Worm (Caenorhabditis elegans) whole organism, L3 larva: ENCODE data around the gene add-2.

ENCODE experiments used
- ama-1 ChIP-seq: fragments of 150-350 bp; optimal IDR thresholded peaks from 2 replicates; lab custom pipeline; 2018
- egl-27 ChIP-seq: sonication (generic microtip); optimal IDR thresholded peaks from 4 replicates; lab custom pipeline; 2017; ENCODE audit warnings: missing biosample characterization, missing genetic modification reagents, missing genetic modification characterization
- nhr-12 ChIP-seq: fragments of 150-350 bp; optimal IDR thresholded peaks from 2 replicates; lab custom pipeline; 2014; ENCODE audit warnings: missing biosample characterization, missing genetic modification characterization
- unc-39 ChIP-seq: sonication (generic microtip); optimal IDR thresholded peaks from 4 replicates; lab custom pipeline; 2017; ENCODE audit warnings: missing biosample characterization, missing genetic modification characterization

DNA sequence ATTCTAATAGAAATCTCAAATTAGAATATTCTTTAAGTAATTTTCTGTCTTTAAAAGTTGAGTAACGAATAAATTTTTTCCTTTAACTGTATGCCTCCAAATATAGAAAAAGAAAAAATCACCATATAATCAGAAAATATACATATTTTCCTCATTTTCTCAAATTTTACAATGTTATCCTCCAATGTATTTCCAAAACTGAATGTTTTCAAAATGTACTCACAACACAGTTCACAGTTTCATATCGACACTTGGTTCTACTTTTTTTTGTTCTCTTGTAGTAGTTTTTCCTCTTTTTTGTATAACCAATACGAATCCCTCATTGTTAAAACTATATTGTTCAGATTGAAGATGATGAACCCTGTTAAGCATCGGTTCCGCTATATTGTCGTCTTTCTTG lies 40.4 kb upstream of the add-2 start, which contains the start of gene F10C2.7:
- TF ChIP-seq ama-1 (lab: Kevin White, UChicago) (no peak), unc-39 (tag; lab: Kevin White, UChicago) (no peak), egl-27 (tag; lab: Kevin White, UChicago) (no peak), nhr-12 (no peak)
